Worm (Caenorhabditis elegans) whole organism, late embryonic: Measurements from ENCODE around the gene C18B2.3.

ENCODE experiments used
- F13H6.1 ChIP-seq: sonication (generic microtip); optimal IDR thresholded peaks from 2 replicates; lab custom pipeline; 2016; ENCODE audit warnings: missing genetic modification characterization, missing compliant biosample characterization
- ahr-1 ChIP-seq: sonication (generic microtip); optimal IDR thresholded peaks from 2 replicates; lab custom pipeline; 2016; ENCODE audit warnings: missing genetic modification characterization, missing compliant biosample characterization
- dve-1 ChIP-seq: sonication (generic microtip); optimal IDR thresholded peaks from 2 replicates; lab custom pipeline; 2017; ENCODE audit warnings: antibody characterized with exemption, mild to moderate bottlenecking, missing genetic modification characterization, missing compliant biosample characterization
- fax-1 ChIP-seq: sonication (generic microtip); optimal IDR thresholded peaks from 2 replicates; lab custom pipeline; 2016; ENCODE audit warnings: missing genotype, missing genetic modification characterization, missing compliant biosample characterization
- gmeb-2 ChIP-seq: sonication (generic microtip); optimal IDR thresholded peaks from 2 replicates; lab custom pipeline; 2016; ENCODE audit warnings: missing genetic modification characterization, inconsistent platforms, missing compliant biosample characterization
- nhr-11 ChIP-seq: fragments of 150-350 bp; optimal IDR thresholded peaks from 2 replicates; lab custom pipeline; 2014; ENCODE audit warnings: missing biosample characterization, missing genetic modification characterization
- nhr-232 ChIP-seq: sonication (generic microtip); optimal IDR thresholded peaks from 2 replicates; lab custom pipeline; 2016; ENCODE audit warnings: missing genetic modification characterization, missing compliant biosample characterization
- pha-4 ChIP-seq: fragments of 150-350 bp; optimal IDR thresholded peaks from 2 replicates; lab custom pipeline; 2018; ENCODE audit warnings: missing biosample characterization, missing genetic modification reagents, missing genetic modification characterization
- pqm-1 ChIP-seq: sonication (generic microtip); optimal IDR thresholded peaks from 2 replicates; lab custom pipeline; 2016; ENCODE audit warnings: missing genetic modification characterization, missing compliant biosample characterization
- unc-3 ChIP-seq, 2 experiments: fragments of 200-800 bp in 1 of 2; sonication (Bioruptor generic) in 1 of 2; sonication (generic microtip) in 1 of 2; conservative IDR thresholded peaks in 1 of 2; optimal IDR thresholded peaks in 1 of 2; 2 replicates each; pipeline versions ENCODE4 v1.3.6 to Lab custom; 2016 to 2022; ENCODE audit warnings: missing compliant biosample characterization in 2 of 2, missing genetic modification characterization in 2 of 2, missing genetic modification reagents in 1 of 2

DNA sequence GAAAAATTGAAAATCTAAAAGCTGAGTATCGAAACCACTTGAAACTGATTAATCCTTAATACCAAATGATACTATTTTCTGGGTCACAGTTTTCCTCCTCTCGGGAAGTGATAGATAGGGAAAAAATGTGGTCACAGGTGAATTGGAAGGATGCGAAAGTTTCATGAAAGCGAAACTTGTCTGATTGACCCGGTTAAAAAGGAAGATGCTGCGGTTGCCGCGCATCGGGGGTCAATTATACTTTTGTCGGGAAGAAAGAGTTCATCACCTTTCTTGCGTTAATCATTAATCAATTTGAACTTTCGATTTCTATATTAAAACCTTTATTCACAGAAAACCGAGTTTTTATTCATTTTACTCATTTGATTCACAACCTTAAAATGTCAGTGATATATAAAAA is 4.7 kb upstream of the C18B2.3 start:
- no peak for TF ChIP-seq gmeb-2
- no peak for TF ChIP-seq pha-4 (tag; lab: Kevin White, UChicago)
- no peak for TF ChIP-seq pqm-1
- TF ChIP-seq fax-1 (tag; lab: Kevin White, UChicago), result no peak
- no peak for TF ChIP-seq ahr-1 (tag; lab: Kevin White, UChicago)
- no peak for TF ChIP-seq dve-1 (tag; lab: Kevin White, UChicago)
- TF ChIP-seq unc-3 (GFP tag; conservative IDR thresholded peaks at IDR 0.05; lab: Robert Waterston, UW), result no peak
- TF ChIP-seq unc-3 (tag; optimal IDR thresholded peaks at IDR 0.05; lab: Kevin White, UChicago), result no peak
- no peak for TF ChIP-seq nhr-11 (tag; lab: Kevin White, UChicago)
- no peak for TF ChIP-seq F13H6.1 (tag; lab: Kevin White, UChicago)
- no peak for TF ChIP-seq nhr-232
